Fruit fly (Drosophila melanogaster) whole organism, embryonic: ENCODE measurements around the gene CG42763.

Experiments used
- BtbVII ChIP-seq: fragments of 200-800 bp; sonication (Bioruptor generic); optimal IDR thresholded peaks from 3 replicates; lab custom pipeline; 2017; ENCODE audit warnings: missing biosample characterization, mild to moderate bottlenecking, missing genetic modification characterization
- CG10543 ChIP-seq: fragments of 200-800 bp; sonication (Bioruptor generic); optimal IDR thresholded peaks from 3 replicates; lab custom pipeline; 2017; ENCODE audit warnings: missing biosample characterization, mild to moderate bottlenecking, missing genetic modification characterization, moderate library complexity
- CG10979 ChIP-seq: fragments of 200-800 bp; sonication (Bioruptor generic); optimal IDR thresholded peaks from 2 replicates; lab custom pipeline; 2018; ENCODE audit warnings: missing biosample characterization, mild to moderate bottlenecking, missing genetic modification characterization, moderate library complexity
- CG12744 ChIP-seq: fragments of 200-800 bp; sonication (Bioruptor generic); optimal IDR thresholded peaks from 2 replicates; lab custom pipeline; 2016; ENCODE audit warnings: missing biosample characterization, missing genetic modification characterization
- CG17359 ChIP-seq: fragments of 200-800 bp; sonication (Bioruptor generic); optimal IDR thresholded peaks from 3 replicates; lab custom pipeline; 2018; ENCODE audit warnings: missing biosample characterization, mild to moderate bottlenecking, missing genetic modification characterization, moderate library complexity
- CG1792 ChIP-seq: fragments of 200-800 bp; sonication (Bioruptor generic); optimal IDR thresholded peaks from 2 replicates; lab custom pipeline; 2016; ENCODE audit warnings: missing biosample characterization, missing genetic modification characterization
- CG18262 ChIP-seq: fragments of 200-800 bp; optimal IDR thresholded peaks from 3 replicates; lab custom pipeline; 2019; ENCODE audit warnings: missing biosample characterization, mild to moderate bottlenecking, missing genetic modification characterization, moderate library complexity
- CG2678 ChIP-seq: fragments of 200-800 bp; sonication (Bioruptor generic); optimal IDR thresholded peaks from 3 replicates; lab custom pipeline; 2019; ENCODE audit warnings: missing biosample characterization, mild to moderate bottlenecking, missing genetic modification characterization, moderate library complexity
- CG2712 ChIP-seq: fragments of 200-800 bp; optimal IDR thresholded peaks from 3 replicates; lab custom pipeline; 2019; ENCODE audit warnings: missing biosample characterization, mild to moderate bottlenecking, missing genetic modification characterization, moderate library complexity
- CG31441 ChIP-seq: fragments of 200-800 bp; sonication (Bioruptor generic); IDR thresholded peaks from 2 replicates; pipeline ENCODE4 v1.3.6; 2022; ENCODE audit warnings: missing biosample characterization, missing genetic modification characterization
- CG8281 ChIP-seq: fragments of 200-800 bp; sonication (Bioruptor generic); optimal IDR thresholded peaks from 2 replicates; lab custom pipeline; 2018; ENCODE audit warnings: missing biosample characterization, mild to moderate bottlenecking, missing genetic modification characterization, moderate library complexity
- CG8924 ChIP-seq: fragments of 200-800 bp; optimal IDR thresholded peaks from 3 replicates; lab custom pipeline; 2019; ENCODE audit warnings: missing biosample characterization, mild to moderate bottlenecking, missing genetic modification characterization, moderate library complexity
- Dll ChIP-seq: fragments of 200-800 bp; sonication (Bioruptor generic); IDR thresholded peaks from 4 replicates; pipeline ENCODE4 v1.3.6; 2022; ENCODE audit warnings: missing biosample characterization, missing genetic modification characterization; ENCODE audit not compliant: partially characterized antibody
- Fer3 ChIP-seq: fragments of 200-800 bp; sonication (Bioruptor generic); optimal IDR thresholded peaks from 2 replicates; lab custom pipeline; 2018; ENCODE audit warnings: missing biosample characterization, mild to moderate bottlenecking, missing genetic modification characterization, moderate library complexity
- GATAe ChIP-seq: fragments of 200-800 bp; sonication (Bioruptor generic); conservative IDR thresholded peaks from 2 replicates; pipeline ENCODE4 v1.3.6; 2022; ENCODE audit warnings: missing biosample characterization, missing genetic modification characterization
- HLHmδ ChIP-seq: fragments of 200-800 bp; sonication (Bioruptor generic); optimal IDR thresholded peaks from 2 replicates; lab custom pipeline; 2018; ENCODE audit warnings: missing biosample characterization, mild to moderate bottlenecking, missing genetic modification characterization, moderate library complexity
- Hey ChIP-seq: fragments of 200-800 bp; sonication (Bioruptor generic); optimal IDR thresholded peaks from 3 replicates; lab custom pipeline; 2018; ENCODE audit warnings: missing biosample characterization, mild to moderate bottlenecking, missing genetic modification characterization
- HmgZ ChIP-seq: fragments of 200-800 bp; sonication (Bioruptor generic); optimal IDR thresholded peaks from 2 replicates; lab custom pipeline; 2018; ENCODE audit warnings: missing biosample characterization, mild to moderate bottlenecking, missing genetic modification characterization
- Hmr ChIP-seq: fragments of 200-800 bp; sonication (Bioruptor generic); optimal IDR thresholded peaks from 3 replicates; lab custom pipeline; 2017; ENCODE audit warnings: mild to moderate bottlenecking, missing biosample characterization, missing genetic modification reagents, missing genetic modification characterization
- Max ChIP-seq: fragments of 200-800 bp; sonication (Bioruptor generic); optimal IDR thresholded peaks from 2 replicates; lab custom pipeline; 2016; ENCODE audit warnings: missing biosample characterization, mild to moderate bottlenecking, missing genetic modification characterization
- Oli ChIP-seq: fragments of 200-800 bp; sonication (Bioruptor generic); optimal IDR thresholded peaks from 2 replicates; lab custom pipeline; 2018; ENCODE audit warnings: missing biosample characterization, mild to moderate bottlenecking, missing genetic modification characterization, moderate library complexity
- Ravus ChIP-seq: fragments of 200-800 bp; sonication (Bioruptor generic); IDR thresholded peaks from 2 replicates; pipeline ENCODE4 v1.3.6; 2022; ENCODE audit warnings: missing biosample characterization, missing genetic modification characterization
- Spps ChIP-seq: fragments of 200-800 bp; sonication (Bioruptor generic); optimal IDR thresholded peaks from 2 replicates; lab custom pipeline; 2018; ENCODE audit warnings: missing biosample characterization, mild to moderate bottlenecking, missing genetic modification characterization
- Sry-β ChIP-seq: fragments of 200-800 bp; sonication (Bioruptor generic); optimal IDR thresholded peaks from 2 replicates; lab custom pipeline; 2018; ENCODE audit warnings: missing biosample characterization, mild to moderate bottlenecking, missing genetic modification characterization, moderate library complexity
- caup ChIP-seq: fragments of 200-800 bp; sonication (Bioruptor generic); optimal IDR thresholded peaks from 3 replicates; lab custom pipeline; 2017; ENCODE audit warnings: missing biosample characterization, mild to moderate bottlenecking, missing genetic modification characterization, moderate library complexity; ENCODE audit not compliant: severe bottlenecking
- cwo ChIP-seq: fragments of 200-800 bp; sonication (Bioruptor generic); optimal IDR thresholded peaks from 3 replicates; lab custom pipeline; 2017; ENCODE audit warnings: missing biosample characterization, missing genetic modification characterization, mild to moderate bottlenecking, moderate library complexity, missing genetic modification reagents
- exex ChIP-seq: fragments of 200-800 bp; sonication (Bioruptor generic); optimal IDR thresholded peaks from 4 replicates; lab custom pipeline; 2018; ENCODE audit warnings: missing biosample characterization, mild to moderate bottlenecking, missing genetic modification characterization, moderate library complexity
- fd3F ChIP-seq: fragments of 200-800 bp; sonication (Bioruptor generic); optimal IDR thresholded peaks from 2 replicates; lab custom pipeline; 2018; ENCODE audit warnings: missing biosample characterization, mild to moderate bottlenecking, missing genetic modification characterization, moderate library complexity
- hkb ChIP-seq, 2 experiments: fragments of 200-800 bp in 1 of 2; fragments of >200 bp in 1 of 2; sonication (Bioruptor generic) in 1 of 2; IDR thresholded peaks in 1 of 2; optimal IDR thresholded peaks in 1 of 2; 2 replicates each; pipeline versions ENCODE4 v1.3.6 to Lab custom; 2017 to 2022; ENCODE audit warnings: missing biosample characterization in 1 of 2, missing genetic modification characterization in 1 of 2
- jumu ChIP-seq: fragments of 200-800 bp; sonication (Bioruptor generic); optimal IDR thresholded peaks from 3 replicates; lab custom pipeline; 2016; ENCODE audit warnings: missing biosample characterization, missing genetic modification characterization
- lilli ChIP-seq: fragments of 200-800 bp; sonication (Bioruptor generic); optimal IDR thresholded peaks from 3 replicates; lab custom pipeline; 2016; ENCODE audit warnings: missing biosample characterization, missing genetic modification characterization
- luna ChIP-seq: fragments of 200-800 bp; sonication (Bioruptor generic); optimal IDR thresholded peaks from 2 replicates; lab custom pipeline; 2016; ENCODE audit warnings: missing biosample characterization, missing genetic modification characterization
- maf-S ChIP-seq: fragments of 200-800 bp; sonication (Bioruptor generic); optimal IDR thresholded peaks from 2 replicates; lab custom pipeline; 2016; ENCODE audit warnings: missing biosample characterization, missing genetic modification characterization
- mld ChIP-seq: fragments of 200-800 bp; sonication (Bioruptor generic); IDR thresholded peaks from 3 replicates; pipeline ENCODE4 v1.3.6; 2022; ENCODE audit warnings: missing biosample characterization, missing genetic modification characterization; ENCODE audit not compliant: partially characterized antibody
- nerfin-1 ChIP-seq: fragments of 200-800 bp; sonication (Bioruptor generic); optimal IDR thresholded peaks from 3 replicates; lab custom pipeline; 2019; ENCODE audit warnings: missing biosample characterization, mild to moderate bottlenecking, missing genetic modification characterization, moderate library complexity
- odd ChIP-seq: fragments of 200-800 bp; sonication (Bioruptor generic); optimal IDR thresholded peaks from 2 replicates; lab custom pipeline; 2017; ENCODE audit warnings: missing biosample characterization, mild to moderate bottlenecking, missing genetic modification characterization
- pfk ChIP-seq: fragments of 200-800 bp; sonication (Bioruptor generic); optimal IDR thresholded peaks from 2 replicates; lab custom pipeline; 2018; ENCODE audit warnings: missing biosample characterization, mild to moderate bottlenecking, missing genetic modification characterization, moderate library complexity
- phol ChIP-seq: fragments of 200-800 bp; sonication (Bioruptor generic); optimal IDR thresholded peaks from 3 replicates; lab custom pipeline; 2018; ENCODE audit warnings: missing biosample characterization, mild to moderate bottlenecking, missing genetic modification characterization, moderate library complexity
- pros ChIP-seq: fragments of 200-800 bp; sonication (Bioruptor generic); optimal IDR thresholded peaks from 3 replicates; lab custom pipeline; 2019; ENCODE audit warnings: missing biosample characterization, mild to moderate bottlenecking, missing genetic modification characterization, moderate library complexity
- pum ChIP-seq: fragments of 200-800 bp; sonication (Bioruptor generic); optimal IDR thresholded peaks from 2 replicates; lab custom pipeline; 2016; ENCODE audit warnings: missing biosample characterization, missing genetic modification characterization
- schlank ChIP-seq: fragments of 200-800 bp; sonication (Bioruptor generic); optimal IDR thresholded peaks from 2 replicates; lab custom pipeline; 2018; ENCODE audit warnings: missing biosample characterization, mild to moderate bottlenecking, missing genetic modification characterization
- so ChIP-seq: fragments of 200-800 bp; sonication (Bioruptor generic); IDR thresholded peaks from 3 replicates; pipeline ENCODE4 v1.3.6; 2022; ENCODE audit warnings: missing biosample characterization, missing genetic modification characterization
- sqz ChIP-seq: fragments of 200-800 bp; sonication (Bioruptor generic); optimal IDR thresholded peaks from 3 replicates; lab custom pipeline; 2018; ENCODE audit warnings: missing biosample characterization, mild to moderate bottlenecking, missing genetic modification characterization
- tap ChIP-seq: fragments of 200-800 bp; optimal IDR thresholded peaks from 3 replicates; lab custom pipeline; 2019; ENCODE audit warnings: missing biosample characterization, mild to moderate bottlenecking, missing genetic modification characterization, moderate library complexity
- vfl ChIP-seq: fragments of 200-800 bp; sonication (Bioruptor generic); optimal IDR thresholded peaks from 2 replicates; lab custom pipeline; 2016; ENCODE audit warnings: missing biosample characterization, missing genetic modification characterization
- wek ChIP-seq: fragments of 200-800 bp; sonication (Bioruptor generic); optimal IDR thresholded peaks from 3 replicates; lab custom pipeline; 2018; ENCODE audit warnings: missing biosample characterization, mild to moderate bottlenecking, missing genetic modification characterization, moderate library complexity
- zfh2 ChIP-seq: fragments of 200-800 bp; sonication (Bioruptor generic); optimal IDR thresholded peaks from 2 replicates; lab custom pipeline; 2016; ENCODE audit warnings: missing biosample characterization, missing genetic modification characterization

CG42763 gene

dm6 chr2L:8100489-8101352 is 44.2 kb downstream of the CG42763 start:
- TF ChIP-seq BtbVII (GFP tag; lab: Kevin White, UChicago) (peak; percentile 65), vfl (GFP tag; lab: Kevin White, UChicago) (no peak), so (0 out of 3 replicates have a peak, but pooled peaks have one; percentile 4), lilli (no peak), pfk (GFP tag; lab: Kevin White, UChicago) (peak; percentile 19), Oli (tag; lab: Kevin White, UChicago) (peak; percentile 22), schlank (tag; lab: Kevin White, UChicago) (peak; percentile 5), zfh2 (GFP tag; lab: Kevin White, UChicago) (no peak), CG2712 (tag; lab: Kevin White, UChicago) (peak; percentile 23), jumu (GFP tag; lab: Kevin White, UChicago) (no peak), phol (tag; lab: Kevin White, UChicago) (peak; percentile 23), Hmr (peak; percentile 26), Sry-β (GFP tag; lab: Kevin White, UChicago) (no peak), CG2678 (tag; lab: Kevin White, UChicago) (peak; percentile 65), nerfin-1 (tag; lab: Kevin White, UChicago) (no peak), Max (no peak), Ravus (no peak), sqz (GFP tag; lab: Kevin White, UChicago) (no peak), CG1792 (GFP tag; lab: Kevin White, UChicago) (no peak), CG31441 (GFP tag; lab: Robert Waterston, UW) (0 out of 2 replicates have a peak, but pooled peaks have one; percentile 38), GATAe (peak; percentile 89), Spps (tag; lab: Kevin White, UChicago) (no peak), odd (peak; percentile 32), caup (GFP tag; lab: Kevin White, UChicago) (peak; percentile 63), maf-S (GFP tag; lab: Kevin White, UChicago) (no peak), CG8924 (tag; lab: Kevin White, UChicago) (peak; percentile 7), pros (peak; percentile 53), pum (GFP tag; lab: Kevin White, UChicago) (no peak), Dll (GFP tag; lab: Robert Waterston, UW) (no peak), HmgZ (tag; lab: Kevin White, UChicago) (peak; percentile 27), CG17359 (tag; lab: Kevin White, UChicago) (peak; percentile 22), wek (GFP tag; lab: Kevin White, UChicago) (peak; percentile 25), hkb (optimal IDR thresholded peaks at IDR 0.05; lab: Kevin White, UChicago) (no peak), hkb (GFP tag; IDR thresholded peaks at IDR 0.05; lab: Robert Waterston, UW) (peak; percentile 31; the same call in 1 of the 2 replicates), HLHmδ (GFP tag; lab: Kevin White, UChicago) (no peak), CG12744 (GFP tag; lab: Kevin White, UChicago) (no peak), exex (tag; lab: Kevin White, UChicago) (peak; percentile 99), CG18262 (tag; lab: Kevin White, UChicago) (peak; percentile 61), cwo (GFP tag; lab: Kevin White, UChicago) (peak; percentile 76), fd3F (GFP tag; lab: Kevin White, UChicago) (peak; percentile 8), luna (no peak), CG8281 (no peak), CG10979 (tag; lab: Kevin White, UChicago) (peak; percentile 4), CG10543 (GFP tag; lab: Kevin White, UChicago) (peak; percentile 88), Fer3 (peak; percentile 2), tap (peak; percentile 19), Hey (peak; percentile 44), mld (no peak)
